Worm (Caenorhabditis elegans) whole organism, L3 larva: Measurements from ENCODE around the gene F09B12.5.
A peak's percentile ranks its signal among the peaks of the same experiment; 100 is the strongest.

Experiments used
- aly-2 ChIP-seq: fragments of 150-350 bp; optimal IDR thresholded peaks from 2 replicates; lab custom pipeline; 2014; ENCODE audit warnings: missing biosample characterization, missing genetic modification characterization
- ama-1 ChIP-seq: fragments of 150-350 bp; optimal IDR thresholded peaks from 2 replicates; lab custom pipeline; 2018
- ceh-16 ChIP-seq: sonication (generic microtip); optimal IDR thresholded peaks from 2 replicates; lab custom pipeline; 2017; ENCODE audit warnings: missing biosample characterization, missing genetic modification characterization
- ceh-28 ChIP-seq: fragments of 150-350 bp; optimal IDR thresholded peaks from 2 replicates; lab custom pipeline; 2014; ENCODE audit warnings: missing biosample characterization, missing genetic modification reagents, missing genetic modification characterization
- ceh-82 ChIP-seq: fragments of 150-350 bp; optimal IDR thresholded peaks from 2 replicates; lab custom pipeline; 2014; ENCODE audit warnings: missing biosample characterization, missing genetic modification characterization
- ceh-9 ChIP-seq: sonication (generic microtip); optimal IDR thresholded peaks from 2 replicates; lab custom pipeline; 2018; ENCODE audit warnings: missing biosample characterization, missing genetic modification characterization
- egl-27 ChIP-seq: sonication (generic microtip); optimal IDR thresholded peaks from 4 replicates; lab custom pipeline; 2017; ENCODE audit warnings: missing biosample characterization, missing genetic modification reagents, missing genetic modification characterization
- egl-5 ChIP-seq: fragments of 150-350 bp; optimal IDR thresholded peaks from 2 replicates; lab custom pipeline; 2017; ENCODE audit warnings: missing biosample characterization, missing genetic modification reagents, missing genetic modification characterization, inconsistent platforms
- elt-1 ChIP-seq: fragments of 150-350 bp; optimal IDR thresholded peaks from 2 replicates; lab custom pipeline; 2014; ENCODE audit warnings: missing biosample characterization, missing genetic modification characterization
- elt-2 ChIP-seq: sonication (generic microtip); optimal IDR thresholded peaks from 2 replicates; lab custom pipeline; 2016; ENCODE audit warnings: missing genetic modification reagents, mild to moderate bottlenecking, missing genetic modification characterization, missing compliant biosample characterization
- elt-3 ChIP-seq, 3 experiments: fragments of 150-350 bp in 1 of 3; sonication (generic microtip) in 2 of 3; optimal IDR thresholded peaks; 2 replicates in 2 of 3; 4 replicates in 1 of 3; lab custom pipeline; 2014 to 2017; ENCODE audit warnings: missing biosample characterization in 3 of 3, missing genetic modification characterization in 3 of 3
- fkh-10 ChIP-seq: sonication (generic microtip); optimal IDR thresholded peaks from 2 replicates; lab custom pipeline; 2017; ENCODE audit warnings: missing biosample characterization, missing genetic modification reagents, missing genetic modification characterization
- fkh-2 ChIP-seq: fragments of 150-350 bp; optimal IDR thresholded peaks from 2 replicates; lab custom pipeline; 2014; ENCODE audit warnings: missing biosample characterization, missing genetic modification reagents, missing genetic modification characterization
- lin-39 ChIP-seq: fragments of 150-350 bp; optimal IDR thresholded peaks from 2 replicates; lab custom pipeline; 2018; ENCODE audit warnings: missing biosample characterization, missing genetic modification reagents, missing genetic modification characterization
- lsy-12 ChIP-seq: sonication (generic microtip); optimal IDR thresholded peaks from 2 replicates; lab custom pipeline; 2016; ENCODE audit warnings: mild to moderate bottlenecking, missing genetic modification characterization, missing compliant biosample characterization
- mdl-1 ChIP-seq: fragments of 150-350 bp; optimal IDR thresholded peaks from 2 replicates; lab custom pipeline; 2014; ENCODE audit warnings: missing biosample characterization, missing genetic modification characterization
- mml-1 ChIP-seq: fragments of 150-350 bp; sonication (generic microtip); optimal IDR thresholded peaks from 3 replicates; lab custom pipeline; 2014; ENCODE audit warnings: missing biosample characterization, missing genetic modification characterization
- nfya-1 ChIP-seq: sonication (generic microtip); optimal IDR thresholded peaks from 2 replicates; lab custom pipeline; 2017; ENCODE audit warnings: missing genetic modification characterization, mild to moderate bottlenecking, missing compliant biosample characterization, antibody characterized with exemption, moderate library complexity; ENCODE audit not compliant: insufficient read depth
- nhr-11 ChIP-seq: fragments of 150-350 bp; optimal IDR thresholded peaks from 2 replicates; lab custom pipeline; 2014; ENCODE audit warnings: missing biosample characterization, missing genetic modification characterization
- nhr-12 ChIP-seq: fragments of 150-350 bp; optimal IDR thresholded peaks from 2 replicates; lab custom pipeline; 2014; ENCODE audit warnings: missing biosample characterization, missing genetic modification characterization
- nhr-23 ChIP-seq: fragments of 150-350 bp; optimal IDR thresholded peaks from 2 replicates; lab custom pipeline; 2014; ENCODE audit warnings: missing biosample characterization, missing genetic modification reagents, missing genetic modification characterization
- nhr-237 ChIP-seq: fragments of 150-350 bp; optimal IDR thresholded peaks from 2 replicates; lab custom pipeline; 2014; ENCODE audit warnings: missing biosample characterization, missing genetic modification characterization
- nhr-25 ChIP-seq: sonication (generic microtip); optimal IDR thresholded peaks from 2 replicates; lab custom pipeline; 2017; ENCODE audit warnings: missing biosample characterization, missing genetic modification characterization
- nhr-28 ChIP-seq: fragments of 150-350 bp; optimal IDR thresholded peaks from 2 replicates; lab custom pipeline; 2014; ENCODE audit warnings: missing biosample characterization, missing genetic modification characterization
- nhr-43 ChIP-seq: sonication (generic microtip); optimal IDR thresholded peaks from 2 replicates; lab custom pipeline; 2016; ENCODE audit warnings: mild to moderate bottlenecking, missing genetic modification characterization, missing compliant biosample characterization; ENCODE audit not compliant: poor library complexity, severe bottlenecking
- nhr-76 ChIP-seq: fragments of 150-350 bp; sonication (generic microtip); optimal IDR thresholded peaks from 5 replicates; lab custom pipeline; 2014; ENCODE audit warnings: missing biosample characterization, missing genetic modification characterization
- nhr-77 ChIP-seq: fragments of 150-350 bp; optimal IDR thresholded peaks from 2 replicates; lab custom pipeline; 2014; ENCODE audit warnings: missing biosample characterization, missing genetic modification characterization
- pha-4 ChIP-seq: fragments of 150-350 bp; optimal IDR thresholded peaks from 2 replicates; lab custom pipeline; 2014; ENCODE audit warnings: missing biosample characterization, missing genetic modification reagents, missing genetic modification characterization
- pqm-1 ChIP-seq: fragments of 150-350 bp; optimal IDR thresholded peaks from 2 replicates; lab custom pipeline; 2017; ENCODE audit warnings: missing biosample characterization, missing genetic modification characterization, inconsistent platforms
- snpc-4 ChIP-seq: fragments of 150-350 bp; optimal IDR thresholded peaks from 2 replicates; lab custom pipeline; 2014; ENCODE audit warnings: missing biosample characterization, missing genetic modification characterization
- tbx-2 ChIP-seq: sonication (generic microtip); optimal IDR thresholded peaks from 2 replicates; lab custom pipeline; 2016; ENCODE audit warnings: mild to moderate bottlenecking, missing genetic modification characterization, missing compliant biosample characterization
- unc-39 ChIP-seq: sonication (generic microtip); optimal IDR thresholded peaks from 4 replicates; lab custom pipeline; 2017; ENCODE audit warnings: missing biosample characterization, missing genetic modification characterization
- unc-62 ChIP-seq: fragments of 150-350 bp; sonication (generic microtip); optimal IDR thresholded peaks from 4 replicates; lab custom pipeline; 2014; ENCODE audit warnings: missing biosample characterization, missing genetic modification reagents, missing genetic modification characterization
- zag-1 ChIP-seq: fragments of 150-350 bp; optimal IDR thresholded peaks from 2 replicates; lab custom pipeline; 2014; ENCODE audit warnings: missing biosample characterization, missing genetic modification characterization
- ztf-4 ChIP-seq: fragments of 150-350 bp; optimal IDR thresholded peaks from 2 replicates; lab custom pipeline; 2014; ENCODE audit warnings: missing biosample characterization, missing genetic modification characterization

Gene F09B12.5

ce11 chrX:15076909-15077308 lies 7.6 kb upstream of the F09B12.5 start:
- TF ChIP-seq nhr-25 (no peak), ama-1 (lab: Kevin White, UChicago) (peak; percentile 75), elt-3 (tag; optimal IDR thresholded peaks at IDR 0.05; lab: Kevin White, UChicago) (peak in 1 of 3 experiments; percentile 64)

DNA sequence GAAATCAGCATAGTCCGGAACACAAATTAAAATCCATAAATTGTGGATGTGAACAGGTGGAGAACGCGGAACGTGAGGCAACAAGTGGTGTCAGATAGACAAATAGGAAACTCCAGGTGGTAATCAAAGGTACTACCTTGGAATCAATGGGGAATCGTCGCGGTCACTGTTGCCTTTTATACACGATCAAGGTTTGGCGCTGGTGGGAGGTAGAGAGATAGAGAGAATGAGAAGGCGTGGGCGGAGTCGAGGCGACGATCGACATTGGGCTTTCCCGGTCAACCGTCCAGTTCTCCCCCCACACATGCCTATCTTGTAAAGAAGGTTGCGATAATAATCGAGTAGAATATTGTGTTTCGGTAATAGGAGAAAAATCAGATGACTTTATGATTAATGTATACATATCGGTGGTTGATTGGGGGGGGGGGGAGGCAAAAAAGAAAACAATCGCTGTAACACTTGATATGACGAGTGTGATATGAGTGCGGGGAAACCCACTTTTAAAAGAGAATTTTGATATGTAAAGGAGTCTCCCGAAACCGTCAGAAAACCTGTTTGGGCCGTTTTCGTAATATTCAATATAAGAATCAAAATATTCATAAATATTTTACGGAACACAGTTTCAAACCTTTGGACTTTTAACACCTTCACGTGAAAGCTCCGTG lies 6.8 kb upstream of the F09B12.5 start, which contains the start of the genes H40L08.8, H40L08.2 and H40L08.7:
Gene H40L08.8, minus strand, starts transcription at position 37 of the 665 bp plus-strand sequence.
Gene H40L08.2, minus strand, starts transcription at position 148 of the 665 bp plus-strand sequence.
Gene H40L08.7, minus strand, starts transcription at position 148 of the 665 bp plus-strand sequence.
- TF ChIP-seq mml-1 (no peak), pha-4 (tag; lab: Kevin White, UChicago) (no peak), ceh-28 (tag; lab: Kevin White, UChicago) (peak; percentile 6), zag-1 (no peak), egl-5 (no peak), ceh-9 (tag; lab: Kevin White, UChicago) (no peak), snpc-4 (peak; percentile 5), ceh-16 (no peak), nhr-23 (tag; lab: Kevin White, UChicago) (peak; percentile 79), aly-2 (tag; lab: Kevin White, UChicago) (no peak), nhr-25 (peak; percentile 77), elt-3 (tag; optimal IDR thresholded peaks at IDR 0.05; lab: Kevin White, UChicago) (peak in 1 of 3 experiments; percentile 43), lin-39 (tag; lab: Kevin White, UChicago) (peak; percentile 0), ama-1 (lab: Kevin White, UChicago) (peak; percentile 90), nhr-43 (tag; lab: Kevin White, UChicago) (peak; percentile 61), pqm-1 (tag; lab: Kevin White, UChicago) (no peak), elt-1 (peak; percentile 30)
- TF ChIP-seq, all 47 proteins: peak for 9

DNA sequence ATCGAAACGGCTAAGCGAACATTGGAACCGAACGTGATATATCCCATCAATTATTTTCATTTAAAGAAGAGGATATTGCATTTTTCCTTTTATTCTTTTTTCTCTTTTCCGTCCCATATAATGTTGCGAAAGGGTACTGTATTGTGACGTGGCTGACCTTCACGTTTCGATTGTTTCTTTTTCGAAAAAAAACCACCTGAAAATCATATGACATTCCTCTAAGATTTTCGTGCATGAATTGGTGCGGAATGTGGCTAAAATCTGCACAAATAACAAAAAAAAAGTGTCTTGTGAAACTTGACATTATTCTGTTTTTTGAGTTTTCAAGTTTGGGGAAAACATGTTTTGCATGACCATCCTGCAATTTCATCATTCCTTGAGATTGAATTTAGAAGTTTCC lies 6.2 kb upstream of the F09B12.5 start:
- TF ChIP-seq nhr-28 (tag; lab: Kevin White, UChicago) (no peak), ama-1 (lab: Kevin White, UChicago) (peak; percentile 2)

DNA sequence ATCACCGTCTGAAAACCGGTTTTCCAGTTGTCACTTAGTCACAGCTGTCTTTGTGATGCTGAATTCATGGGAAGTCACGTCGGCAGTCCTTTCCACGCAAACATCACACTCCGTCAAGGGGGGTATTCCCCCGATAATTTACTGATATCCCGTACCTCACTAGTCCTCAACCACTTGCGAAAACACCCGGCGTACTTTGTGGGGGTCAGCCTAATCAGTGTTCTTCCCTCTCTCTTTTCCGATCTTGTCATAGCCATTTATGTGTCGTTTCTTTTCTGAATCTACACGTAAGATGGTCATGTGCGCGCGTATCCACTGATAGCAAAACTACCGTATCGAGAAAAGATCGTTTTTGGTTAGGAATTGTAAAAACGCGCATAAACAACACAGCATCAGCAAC lies 5.1 kb upstream of the F09B12.5 start:
- TF ChIP-seq fkh-2 (tag; lab: Kevin White, UChicago), result no peak
- peak; percentile 71 for TF ChIP-seq nhr-23 (tag; lab: Kevin White, UChicago)
- no peak for TF ChIP-seq pqm-1 (tag; lab: Kevin White, UChicago)
- peak in 2 of 3 experiments; percentile 16 to 62 for TF ChIP-seq elt-3 (tag; optimal IDR thresholded peaks at IDR 0.05; lab: Kevin White, UChicago)
- no peak for TF ChIP-seq nfya-1 (tag; lab: Kevin White, UChicago)
- peak; percentile 86 for TF ChIP-seq nhr-43 (tag; lab: Kevin White, UChicago)
- no peak for TF ChIP-seq elt-1
- peak; percentile 50 for TF ChIP-seq tbx-2 (tag; lab: Kevin White, UChicago)
- TF ChIP-seq nhr-237 (tag; lab: Kevin White, UChicago), result no peak
- peak; percentile 81 for TF ChIP-seq nhr-25
- no peak for TF ChIP-seq unc-39 (tag; lab: Kevin White, UChicago)
- TF ChIP-seq, all 47 proteins: peak for 5

DNA sequence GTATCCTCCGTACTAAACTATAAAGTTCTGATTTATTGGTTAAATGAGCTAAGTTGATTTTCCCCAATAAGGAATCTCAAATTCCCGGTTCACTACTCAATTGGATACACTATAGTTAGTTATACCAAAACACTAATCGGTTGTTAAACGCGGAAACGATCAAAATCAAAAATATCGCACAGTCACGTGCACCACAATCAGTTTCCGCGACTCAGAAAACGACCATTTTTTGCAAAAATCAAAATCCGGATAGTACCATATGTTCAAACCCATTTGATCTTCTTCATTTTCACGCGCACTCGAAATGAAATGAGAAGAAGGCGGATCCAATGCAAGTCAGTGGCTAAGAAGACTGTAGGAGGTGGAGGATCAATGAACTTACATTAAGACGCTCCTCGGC lies 3.0 kb upstream of the F09B12.5 start:
- TF ChIP-seq nhr-43 (tag; lab: Kevin White, UChicago), result peak; percentile 45
- TF ChIP-seq egl-5, result no peak
- peak; percentile 30 for TF ChIP-seq ama-1 (lab: Kevin White, UChicago)
- no peak for TF ChIP-seq elt-3 (tag; optimal IDR thresholded peaks at IDR 0.05; lab: Kevin White, UChicago)
- TF ChIP-seq nhr-77 (tag; lab: Kevin White, UChicago), result no peak
- no peak for TF ChIP-seq lsy-12 (tag; lab: Kevin White, UChicago)
- TF ChIP-seq egl-27 (tag; lab: Kevin White, UChicago), result no peak
- no peak for TF ChIP-seq nhr-11 (tag; lab: Kevin White, UChicago)
- TF ChIP-seq fkh-2 (tag; lab: Kevin White, UChicago), result no peak
- TF ChIP-seq ceh-82 (tag; lab: Kevin White, UChicago), result no peak
- no peak for TF ChIP-seq nhr-76
- no peak for TF ChIP-seq elt-2 (tag; lab: Kevin White, UChicago)
- TF ChIP-seq ztf-4 (tag; lab: Kevin White, UChicago), result no peak
- TF ChIP-seq unc-62 (GFP tag; lab: Kevin White, UChicago), result no peak
- no peak for TF ChIP-seq nhr-12 (tag; lab: Kevin White, UChicago)
- no peak for TF ChIP-seq mdl-1 (tag; lab: Kevin White, UChicago)
- TF ChIP-seq fkh-10 (GFP tag; lab: Kevin White, UChicago), result no peak
- TF ChIP-seq ceh-9 (tag; lab: Kevin White, UChicago), result no peak
- TF ChIP-seq, all 47 proteins: peak for 2
